Worm (Caenorhabditis elegans): ENCODE results near the gene F19F10.11.

ce11 chrV:7629504-7629903, 42.0 kb upstream of the F19F10.11 start, which contains the start of gene srd-30:
- TF ChIP-seq K11D2.4 (GFP tag; IDR thresholded peaks at IDR 0.05) (no peak), Y53F4B.3 (GFP tag; IDR thresholded peaks at IDR 0.05) (no peak), chd-7 (tag; optimal IDR thresholded peaks at IDR 0.05) (no peak), fkh-3 (tag; optimal IDR thresholded peaks at IDR 0.05) (no peak), lin-26 (GFP tag; IDR thresholded peaks at IDR 0.05) (no peak), snpc-3.4 (tag; optimal IDR thresholded peaks at IDR 0.05) (no peak), egl-18 (GFP tag; IDR thresholded peaks at IDR 0.05) (no peak), F37B4.10 (GFP tag; IDR thresholded peaks at IDR 0.05) (no peak), hrde-1 (tag; optimal IDR thresholded peaks at IDR 0.05; ENCODE audit: borderline replicate concordance) (no peak)

Data from whole organism, young adult.